Worm (Caenorhabditis elegans): ENCODE results near the gene rps-29.
A peak's percentile ranks its signal among the peaks of the same experiment; 100 is the strongest.

rps-29 gene

DNA sequence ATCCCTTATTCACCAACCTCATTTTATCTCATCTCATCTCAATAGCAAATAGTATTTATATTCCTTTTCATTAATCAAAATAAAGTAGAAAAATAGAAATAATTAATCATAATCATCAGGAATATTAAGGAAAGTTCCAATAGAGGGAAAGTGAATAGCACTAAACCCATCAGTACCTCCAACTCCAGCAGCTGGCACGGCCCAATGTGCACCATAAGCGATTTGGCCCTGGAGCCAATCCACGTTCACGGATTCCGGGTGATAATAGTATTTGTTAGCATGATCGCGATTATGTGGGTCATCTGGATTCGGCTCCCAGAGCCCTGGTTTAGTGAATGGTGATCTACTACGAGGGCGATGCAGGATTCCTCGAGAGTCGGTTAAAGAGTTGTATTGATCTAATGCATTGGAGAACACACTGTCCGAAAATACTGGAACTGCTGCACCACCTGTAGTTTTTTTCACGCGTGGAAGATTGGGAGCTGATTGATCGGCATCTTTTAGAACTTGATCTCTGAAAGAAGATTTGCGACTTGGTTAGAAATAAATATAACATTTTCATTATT is 41.7 kb downstream of the rps-29 start (continued):
- TF ChIP-seq Y79H2A.3 (GFP tag; conservative IDR thresholded peaks at IDR 0.05) (peak; percentile 90), sea-2 (GFP tag; IDR thresholded peaks at IDR 0.05) (no peak), athp-1 (tag; optimal IDR thresholded peaks at IDR 0.05) (peak; percentile 99), cebp-1 (GFP tag; IDR thresholded peaks at IDR 0.05) (peak; percentile 83), cebp-1 (tag; optimal IDR thresholded peaks at IDR 0.05) (peak; percentile 93), unc-130 (GFP tag; optimal IDR thresholded peaks at IDR 0.05) (no peak), attf-5 (GFP tag; optimal IDR thresholded peaks at IDR 0.05) (peak; percentile 86), egl-44 (GFP tag; IDR thresholded peaks at IDR 0.05) (peak; percentile 92), ekl-4 (GFP tag; IDR thresholded peaks at IDR 0.05) (peak; percentile 93), K12H6.12 (tag; optimal IDR thresholded peaks at IDR 0.05) (peak; percentile 84), T26A5.8 (tag; optimal IDR thresholded peaks at IDR 0.05) (peak; percentile 97), snpc-3.4 (tag; optimal IDR thresholded peaks at IDR 0.05) (no peak), F57A8.1 (GFP tag; optimal IDR thresholded peaks at IDR 0.05) (no peak), hsf-1 (GFP tag; IDR thresholded peaks at IDR 0.05) (peak; percentile 82; the same call in 1 of the 2 replicates), bed-1 (GFP tag; IDR thresholded peaks at IDR 0.05) (peak; percentile 74; the same call in 1 of the 2 replicates), mel-28 (tag; optimal IDR thresholded peaks at IDR 0.05; ENCODE audit: borderline replicate concordance) (peak; percentile 90), Y67H2A.10 (GFP tag; conservative IDR thresholded peaks at IDR 0.05) (peak; percentile 86), attf-3 (GFP tag; conservative IDR thresholded peaks at IDR 0.05) (peak; percentile 69), ztf-25 (GFP tag; IDR thresholded peaks at IDR 0.05) (peak; percentile 92), nhr-90 (tag; optimal IDR thresholded peaks at IDR 0.05) (peak; percentile 88), F52B5.7 (tag; optimal IDR thresholded peaks at IDR 0.05) (peak; percentile 99), chd-7 (tag; optimal IDR thresholded peaks at IDR 0.05) (peak; percentile 99), F33H1.4 (GFP tag; IDR thresholded peaks at IDR 0.05) (peak; percentile 56), ceh-27 (GFP tag; optimal IDR thresholded peaks at IDR 0.05) (peak; percentile 81), let-607 (tag; optimal IDR thresholded peaks at IDR 0.05) (peak; percentile 68 to 83), nfya-1 (tag; optimal IDR thresholded peaks at IDR 0.05; ENCODE audit: borderline replicate concordance, insufficient read depth) (no peak), madf-10 (tag; optimal IDR thresholded peaks at IDR 0.05) (peak; percentile 81), aptf-3 (GFP tag; IDR thresholded peaks at IDR 0.05) (peak; percentile 96), Y56A3A.18 (GFP tag; IDR thresholded peaks at IDR 0.05) (peak; percentile 98), aptf-2 (GFP tag; conservative IDR thresholded peaks at IDR 0.05) (peak; percentile 74), B0019.2 (GFP tag; conservative IDR thresholded peaks at IDR 0.05) (0 out of 2 replicates have a peak, but pooled peaks have one; percentile 36), ZK185.1 (tag; optimal IDR thresholded peaks at IDR 0.05; ENCODE audit: poor library complexity, severe bottlenecking) (peak; percentile 61), ztf-18 (tag; optimal IDR thresholded peaks at IDR 0.05) (no peak), F37B4.10 (GFP tag; IDR thresholded peaks at IDR 0.05) (no peak), atf-7 (tag; optimal IDR thresholded peaks at IDR 0.05) (peak; percentile 99), F49E8.2 (tag; optimal IDR thresholded peaks at IDR 0.05; ENCODE audit: insufficient read depth) (no peak), K11D2.4 (GFP tag; IDR thresholded peaks at IDR 0.05) (peak; percentile 95), Y53G8AR.9 (GFP tag; conservative IDR thresholded peaks at IDR 0.05) (peak; percentile 99), snpc-1.3 (tag; optimal IDR thresholded peaks at IDR 0.05; ENCODE audit: insufficient read depth) (no peak), ztf-26 (tag; optimal IDR thresholded peaks at IDR 0.05) (peak; percentile 88), mcd-1 (GFP tag; IDR thresholded peaks at IDR 0.05) (peak; percentile 86), ztf-22 (GFP tag; optimal IDR thresholded peaks at IDR 0.05) (peak; percentile 92), ztf-6 (GFP tag; IDR thresholded peaks at IDR 0.05) (peak; percentile 43; the same call in 1 of the 2 replicates), gei-17 (GFP tag; optimal IDR thresholded peaks at IDR 0.05) (peak; percentile 83), ztf-3 (GFP tag; optimal IDR thresholded peaks at IDR 0.05) (peak; percentile 91)

Data from whole organism, young adult.